Fruit fly (Drosophila melanogaster) whole organism, embryonic: ENCODE data around the gene CG34266.

Experiments
- Ada2b ChIP-seq: fragments of 200-800 bp; sonication (Bioruptor generic); IDR thresholded peaks from 2 replicates; pipeline ENCODE4 v1.3.6; 2022; ENCODE audit warnings: missing biosample characterization, missing genetic modification characterization
- Adf1 ChIP-seq: fragments of 200-800 bp; sonication (Bioruptor generic); IDR thresholded peaks from 2 replicates; pipeline ENCODE4 v1.3.6; 2022; ENCODE audit warnings: missing biosample characterization, missing genetic modification characterization
- Atf6 ChIP-seq: fragments of 200-800 bp; sonication (Bioruptor generic); IDR thresholded peaks from 2 replicates; pipeline ENCODE4 v1.3.6; 2022; ENCODE audit warnings: missing biosample characterization, missing genetic modification characterization
- B-H2 ChIP-seq: fragments of 200-800 bp; sonication (Bioruptor generic); optimal IDR thresholded peaks from 2 replicates; lab custom pipeline; 2018; ENCODE audit warnings: missing biosample characterization, mild to moderate bottlenecking, missing genetic modification characterization
- Blimp-1 ChIP-seq: fragments of 200-800 bp; sonication (Bioruptor generic); optimal IDR thresholded peaks from 3 replicates; lab custom pipeline; 2018; ENCODE audit warnings: missing biosample characterization, missing genetic modification characterization, mild to moderate bottlenecking, moderate library complexity, missing genetic modification reagents
- CG11085 ChIP-seq: fragments of 200-800 bp; sonication (Bioruptor generic); IDR thresholded peaks from 2 replicates; pipeline ENCODE4 v1.3.6; 2022; ENCODE audit warnings: missing biosample characterization, missing genetic modification characterization
- CG14710 ChIP-seq: fragments of 200-800 bp; sonication (Bioruptor generic); optimal IDR thresholded peaks from 3 replicates; lab custom pipeline; 2019; ENCODE audit warnings: missing biosample characterization, mild to moderate bottlenecking, missing genetic modification characterization, moderate library complexity
- CG17568 ChIP-seq: fragments of 200-800 bp; sonication (Bioruptor generic); optimal IDR thresholded peaks from 2 replicates; lab custom pipeline; 2018; ENCODE audit warnings: missing biosample characterization, mild to moderate bottlenecking, missing genetic modification characterization, moderate library complexity
- CG17802 ChIP-seq: fragments of 200-800 bp; sonication (Bioruptor generic); optimal IDR thresholded peaks from 2 replicates; lab custom pipeline; 2018; ENCODE audit warnings: missing biosample characterization, mild to moderate bottlenecking, missing genetic modification characterization, moderate library complexity
- CG18262 ChIP-seq: fragments of 200-800 bp; optimal IDR thresholded peaks from 3 replicates; lab custom pipeline; 2019; ENCODE audit warnings: missing biosample characterization, mild to moderate bottlenecking, missing genetic modification characterization, moderate library complexity
- CG18764 ChIP-seq: fragments of 200-800 bp; sonication (Bioruptor generic); optimal IDR thresholded peaks from 3 replicates; lab custom pipeline; 2016; ENCODE audit warnings: missing biosample characterization, missing genetic modification characterization
- CG32767 ChIP-seq: fragments of 200-800 bp; sonication (Bioruptor generic); IDR thresholded peaks from 2 replicates; pipeline ENCODE4 v1.3.6; 2022; ENCODE audit warnings: missing biosample characterization, missing genetic modification characterization
- CG3995 ChIP-seq: fragments of 200-800 bp; sonication (Bioruptor generic); optimal IDR thresholded peaks from 3 replicates; lab custom pipeline; 2016; ENCODE audit warnings: missing biosample characterization, missing genetic modification characterization
- CG4820 ChIP-seq: fragments of 200-800 bp; sonication (Bioruptor generic); optimal IDR thresholded peaks from 3 replicates; lab custom pipeline; 2016; ENCODE audit warnings: missing biosample characterization, missing genetic modification characterization
- CG6272 ChIP-seq: fragments of 200-800 bp; sonication (Bioruptor generic); IDR thresholded peaks from 2 replicates; pipeline ENCODE4 v1.3.6; 2022; ENCODE audit warnings: missing biosample characterization, missing genetic modification characterization
- CG6854 ChIP-seq: fragments of 200-800 bp; sonication (Bioruptor generic); optimal IDR thresholded peaks from 3 replicates; lab custom pipeline; 2017; ENCODE audit warnings: missing biosample characterization, mild to moderate bottlenecking, missing genetic modification characterization
- CG7556 ChIP-seq: fragments of 200-800 bp; sonication (Bioruptor generic); optimal IDR thresholded peaks from 2 replicates; lab custom pipeline; 2017; ENCODE audit warnings: missing biosample characterization, mild to moderate bottlenecking, missing genetic modification characterization
- CG8281 ChIP-seq: fragments of 200-800 bp; sonication (Bioruptor generic); optimal IDR thresholded peaks from 2 replicates; lab custom pipeline; 2018; ENCODE audit warnings: missing biosample characterization, mild to moderate bottlenecking, missing genetic modification characterization, moderate library complexity
- CkIIα-i1 ChIP-seq: fragments of 200-800 bp; sonication (Bioruptor generic); IDR thresholded peaks from 2 replicates; pipeline ENCODE4 v1.3.6; 2022; ENCODE audit warnings: missing biosample characterization, missing genetic modification characterization
- Hr3 ChIP-seq: fragments of 200-800 bp; sonication (Bioruptor generic); optimal IDR thresholded peaks from 3 replicates; lab custom pipeline; 2016; ENCODE audit warnings: missing biosample characterization, missing genetic modification characterization
- Hr78 ChIP-seq, 2 experiments: fragments of 200-800 bp in 1 of 2; fragments of >200 bp in 1 of 2; sonication (Bioruptor generic) in 1 of 2; optimal IDR thresholded peaks; 2 replicates each; lab custom pipeline; 2017 to 2019; ENCODE audit warnings: missing biosample characterization in 2 of 2, missing genetic modification characterization in 2 of 2, mild to moderate bottlenecking in 1 of 2, moderate library complexity in 1 of 2
- Lim3 ChIP-seq: fragments of 200-800 bp; sonication (Bioruptor generic); IDR thresholded peaks from 2 replicates; pipeline ENCODE4 v1.3.6; 2022; ENCODE audit warnings: missing biosample characterization, missing genetic modification characterization
- MTF-1 ChIP-seq: fragments of 200-800 bp; sonication (Bioruptor generic); optimal IDR thresholded peaks from 2 replicates; lab custom pipeline; 2018; ENCODE audit warnings: missing biosample characterization, mild to moderate bottlenecking, missing genetic modification characterization, borderline replicate concordance
- Max ChIP-seq: fragments of 200-800 bp; sonication (Bioruptor generic); optimal IDR thresholded peaks from 2 replicates; lab custom pipeline; 2016; ENCODE audit warnings: missing biosample characterization, mild to moderate bottlenecking, missing genetic modification characterization
- Pdp1 ChIP-seq, 2 experiments: fragments of 200-800 bp; sonication (Bioruptor generic); optimal IDR thresholded peaks; 3 replicates each; lab custom pipeline; 2016; ENCODE audit warnings: missing biosample characterization in 2 of 2, missing genetic modification characterization in 2 of 2, mild to moderate bottlenecking in 1 of 2, moderate library complexity in 1 of 2
- Scr ChIP-seq: fragments of 200-800 bp; sonication (Bioruptor generic); IDR thresholded peaks from 2 replicates; pipeline ENCODE4 v1.3.6; 2022; ENCODE audit warnings: missing biosample characterization, missing genetic modification characterization; ENCODE audit not compliant: partially characterized antibody
- Xbp1 ChIP-seq: fragments of 200-800 bp; sonication (Bioruptor generic); optimal IDR thresholded peaks from 3 replicates; lab custom pipeline; 2016; ENCODE audit warnings: missing biosample characterization, mild to moderate bottlenecking, missing genetic modification characterization
- al ChIP-seq: fragments of 200-800 bp; sonication (Bioruptor generic); IDR thresholded peaks from 2 replicates; pipeline ENCODE4 v1.3.6; 2022; ENCODE audit warnings: missing biosample characterization, missing genetic modification characterization
- amos ChIP-seq: fragments of 200-800 bp; sonication (Bioruptor generic); IDR thresholded peaks from 2 replicates; pipeline ENCODE4 v1.3.6; 2022; ENCODE audit warnings: missing biosample characterization, missing genetic modification characterization; ENCODE audit not compliant: partially characterized antibody
- ara ChIP-seq: fragments of 200-800 bp; sonication (Bioruptor generic); IDR thresholded peaks from 2 replicates; pipeline ENCODE4 v1.3.6; 2022; ENCODE audit warnings: missing biosample characterization, missing genetic modification characterization
- chinmo ChIP-seq: fragments of 200-800 bp; sonication (Bioruptor generic); IDR thresholded peaks from 4 replicates; pipeline ENCODE4 v1.3.6; 2022; ENCODE audit warnings: missing biosample characterization, missing genetic modification characterization; ENCODE audit not compliant: partially characterized antibody
- chm ChIP-seq: fragments of 200-800 bp; sonication (Bioruptor generic); IDR thresholded peaks from 2 replicates; pipeline ENCODE4 v1.3.6; 2022; ENCODE audit warnings: missing biosample characterization, missing genetic modification characterization
- dm ChIP-seq: fragments of 200-800 bp; sonication (Bioruptor generic); optimal IDR thresholded peaks from 3 replicates; lab custom pipeline; 2016; ENCODE audit warnings: missing biosample characterization, missing genetic modification characterization
- esg ChIP-seq: fragments of 200-800 bp; sonication (Bioruptor generic); conservative IDR thresholded peaks from 2 replicates; pipeline ENCODE4 v1.3.6; 2022; ENCODE audit warnings: missing biosample characterization, missing genetic modification characterization
- fd96Cb ChIP-seq: fragments of 200-800 bp; sonication (Bioruptor generic); optimal IDR thresholded peaks from 2 replicates; lab custom pipeline; 2018; ENCODE audit warnings: missing biosample characterization, mild to moderate bottlenecking, missing genetic modification characterization, moderate library complexity
- gem ChIP-seq: fragments of 200-800 bp; sonication (Bioruptor generic); optimal IDR thresholded peaks from 2 replicates; lab custom pipeline; 2019; ENCODE audit warnings: missing biosample characterization, mild to moderate bottlenecking, missing genetic modification characterization, moderate library complexity
- h ChIP-seq: fragments of >200 bp; optimal IDR thresholded peaks from 2 replicates; lab custom pipeline; 2017
- hbn ChIP-seq: fragments of 200-800 bp; sonication (Bioruptor generic); IDR thresholded peaks from 2 replicates; pipeline ENCODE4 v1.3.6; 2022; ENCODE audit warnings: missing biosample characterization, missing genetic modification characterization; ENCODE audit not compliant: partially characterized antibody
- ind ChIP-seq: fragments of 200-800 bp; sonication (Bioruptor generic); optimal IDR thresholded peaks from 3 replicates; lab custom pipeline; 2016; ENCODE audit warnings: missing biosample characterization, missing genetic modification characterization
- jumu ChIP-seq: fragments of 200-800 bp; sonication (Bioruptor generic); optimal IDR thresholded peaks from 3 replicates; lab custom pipeline; 2016; ENCODE audit warnings: missing biosample characterization, missing genetic modification characterization
- mam ChIP-seq: fragments of 200-800 bp; sonication (Bioruptor generic); optimal IDR thresholded peaks from 3 replicates; lab custom pipeline; 2016; ENCODE audit warnings: missing biosample characterization, missing genetic modification characterization
- nerfin-2 ChIP-seq: fragments of 200-800 bp; sonication (Bioruptor generic); IDR thresholded peaks from 2 replicates; pipeline ENCODE4 v1.3.6; 2022; ENCODE audit warnings: missing biosample characterization, missing genetic modification characterization; ENCODE audit not compliant: partially characterized antibody
- rib ChIP-seq: fragments of 200-800 bp; sonication (Bioruptor generic); IDR thresholded peaks from 2 replicates; pipeline ENCODE4 v1.3.6; 2022; ENCODE audit warnings: missing biosample characterization, missing genetic modification characterization
- scrt ChIP-seq: fragments of 200-800 bp; sonication (Bioruptor generic); optimal IDR thresholded peaks from 2 replicates; lab custom pipeline; 2018; ENCODE audit warnings: missing biosample characterization, mild to moderate bottlenecking, missing genetic modification characterization, moderate library complexity
- shn ChIP-seq: fragments of 200-800 bp; sonication (Bioruptor generic); optimal IDR thresholded peaks from 3 replicates; lab custom pipeline; 2016; ENCODE audit warnings: missing biosample characterization, missing genetic modification characterization
- trem ChIP-seq: fragments of 200-800 bp; optimal IDR thresholded peaks from 3 replicates; lab custom pipeline; 2019; ENCODE audit warnings: missing biosample characterization, mild to moderate bottlenecking, missing genetic modification characterization, moderate library complexity
- unpg ChIP-seq: fragments of 200-800 bp; sonication (Bioruptor generic); optimal IDR thresholded peaks from 3 replicates; lab custom pipeline; 2018; ENCODE audit warnings: missing biosample characterization, mild to moderate bottlenecking, missing genetic modification characterization, moderate library complexity
- vfl ChIP-seq: fragments of 200-800 bp; sonication (Bioruptor generic); optimal IDR thresholded peaks from 2 replicates; lab custom pipeline; 2016; ENCODE audit warnings: missing biosample characterization, missing genetic modification characterization
- vvl ChIP-seq: fragments of 200-800 bp; sonication (Bioruptor generic); IDR thresholded peaks from 2 replicates; pipeline ENCODE4 v1.3.6; 2022; ENCODE audit warnings: missing biosample characterization, missing genetic modification characterization

CG34266 gene

DNA sequence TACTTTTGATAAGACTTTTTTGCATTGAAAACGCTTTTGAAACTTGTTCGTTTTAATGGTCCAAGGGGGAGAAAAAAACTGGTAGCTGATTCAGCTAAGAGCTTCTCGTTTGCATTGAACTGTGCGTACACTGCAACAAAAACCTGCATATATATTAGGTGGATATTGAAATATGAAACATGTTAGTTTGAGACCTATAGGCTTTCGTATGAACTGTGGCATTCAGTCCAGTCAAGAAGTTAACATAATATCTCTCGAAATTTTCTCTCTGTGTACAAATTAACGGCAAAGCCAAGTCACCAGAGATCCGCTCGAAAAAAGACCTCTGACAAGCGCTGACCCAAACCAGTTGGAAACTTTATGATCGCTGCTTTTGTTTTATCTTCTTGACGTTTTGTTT, 20.4 kb downstream of the CG34266 start (continued):
- peak; percentile 71 for TF ChIP-seq CG32767 (GFP tag; lab: Robert Waterston, UW)
- TF ChIP-seq amos (GFP tag; lab: Robert Waterston, UW), result no peak
- TF ChIP-seq Hr78 (GFP tag; optimal IDR thresholded peaks at IDR 0.05; lab: Kevin White, UChicago), result peak in 1 of 2 experiments; percentile 43
- TF ChIP-seq Pdp1 (GFP tag; optimal IDR thresholded peaks at IDR 0.05; lab: Kevin White, UChicago), result peak; percentile 83 to 85
- peak; percentile 61 for TF ChIP-seq mam (GFP tag; lab: Kevin White, UChicago)
- TF ChIP-seq Xbp1 (GFP tag; lab: Kevin White, UChicago), result peak; percentile 89
- peak; percentile 70 for TF ChIP-seq CG17802
- no peak for TF ChIP-seq B-H2 (GFP tag; lab: Kevin White, UChicago)
- TF ChIP-seq al (GFP tag; lab: Robert Waterston, UW), result peak; percentile 76
- 0 out of 2 replicates have a peak, but pooled peaks have one; percentile 48 for TF ChIP-seq CkIIα-i1 (GFP tag; lab: Robert Waterston, UW)
- TF ChIP-seq Max (GFP tag; lab: Kevin White, UChicago), result peak; percentile 67
- TF ChIP-seq Hr3 (GFP tag; lab: Kevin White, UChicago), result peak; percentile 73
- TF ChIP-seq chm (GFP tag; lab: Robert Waterston, UW), result no peak; the same call in 1 of the 2 replicates
- TF ChIP-seq vfl, result peak; percentile 42
- peak; percentile 81 for TF ChIP-seq fd96Cb (tag; lab: Kevin White, UChicago)
- peak; percentile 76 for TF ChIP-seq CG6272 (GFP tag; lab: Robert Waterston, UW)
- TF ChIP-seq CG8281 (tag; lab: Kevin White, UChicago), result peak; percentile 62
- peak; percentile 54 for TF ChIP-seq CG11085 (GFP tag; lab: Robert Waterston, UW)
- TF ChIP-seq nerfin-2 (GFP tag; lab: Robert Waterston, UW), result no peak
- peak; percentile 59 for TF ChIP-seq CG7556 (GFP tag; lab: Kevin White, UChicago)
- peak; percentile 88 for TF ChIP-seq gem (tag; lab: Kevin White, UChicago)
- TF ChIP-seq CG14710 (tag; lab: Kevin White, UChicago), result peak; percentile 69
- TF ChIP-seq Lim3, result no peak
- TF ChIP-seq Scr, result no peak
- TF ChIP-seq unpg (GFP tag; lab: Kevin White, UChicago), result peak; percentile 85
- no peak for TF ChIP-seq h (lab: Kevin White, UChicago)
- peak; percentile 80 for TF ChIP-seq CG18764 (GFP tag; lab: Kevin White, UChicago)
- TF ChIP-seq Blimp-1, result peak; percentile 81
- peak; percentile 47 for TF ChIP-seq CG3995 (GFP tag; lab: Kevin White, UChicago)
- TF ChIP-seq MTF-1 (GFP tag; lab: Kevin White, UChicago), result peak; percentile 72

DNA sequence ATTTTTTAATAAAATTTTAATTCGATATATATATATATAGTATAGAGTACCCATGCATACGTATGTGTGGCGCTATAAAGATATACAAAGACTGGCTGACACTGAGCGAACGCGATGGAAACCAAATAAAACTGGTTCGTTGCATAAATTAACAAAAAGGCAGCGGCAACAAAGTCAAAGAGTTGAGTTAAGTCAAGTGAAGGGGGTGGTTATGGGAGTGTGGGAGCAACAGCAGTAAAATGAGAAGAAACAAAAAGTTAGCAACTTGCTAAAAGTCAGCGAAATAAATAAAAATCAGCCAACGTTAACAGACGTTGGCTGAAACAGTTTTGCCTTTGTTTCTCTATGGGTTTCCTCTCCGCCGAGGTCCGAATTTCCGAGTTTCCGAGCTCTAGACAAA, 20.9 kb downstream of the CG34266 start:
- TF ChIP-seq hbn (GFP tag; lab: Robert Waterston, UW) (no peak), vvl (GFP tag; lab: Robert Waterston, UW) (peak; percentile 7), esg (no peak), CG4820 (GFP tag; lab: Kevin White, UChicago) (no peak), rib (GFP tag; lab: Robert Waterston, UW) (no peak), Adf1 (0 out of 2 replicates have a peak, but pooled peaks have one; percentile 0), chinmo (GFP tag; lab: Robert Waterston, UW) (peak; percentile 57; the same call in 1 of the 4 replicates), shn (no peak), ind (GFP tag; lab: Kevin White, UChicago) (no peak), scrt (GFP tag; lab: Kevin White, UChicago) (no peak), Atf6 (GFP tag; lab: Robert Waterston, UW) (no peak), CG17568 (GFP tag; lab: Kevin White, UChicago) (no peak), Ada2b (GFP tag; lab: Robert Waterston, UW) (no peak), ara (GFP tag; lab: Robert Waterston, UW) (no peak), CG6854 (GFP tag; lab: Kevin White, UChicago) (no peak), trem (tag; lab: Kevin White, UChicago) (no peak), CG18262 (no peak), dm (GFP tag; lab: Kevin White, UChicago) (no peak), jumu (GFP tag; lab: Kevin White, UChicago) (no peak)
